Worm (Caenorhabditis elegans) whole organism, early embryonic: ENCODE data around the gene K02D10.3.

ENCODE experiments used
- ceh-36 ChIP-seq: sonication (generic microtip); optimal IDR thresholded peaks from 2 replicates; lab custom pipeline; 2016; ENCODE audit warnings: missing genetic modification characterization, inconsistent platforms, missing compliant biosample characterization
- hmg-4 ChIP-seq: fragments of 200-800 bp; sonication (Bioruptor generic); optimal IDR thresholded peaks from 2 replicates; lab custom pipeline; 2018; ENCODE audit warnings: mild to moderate bottlenecking, missing genetic modification characterization, missing compliant biosample characterization
- hnd-1 ChIP-seq: sonication (generic microtip); optimal IDR thresholded peaks from 2 replicates; lab custom pipeline; 2016; ENCODE audit warnings: missing genetic modification characterization, missing compliant biosample characterization

DNA sequence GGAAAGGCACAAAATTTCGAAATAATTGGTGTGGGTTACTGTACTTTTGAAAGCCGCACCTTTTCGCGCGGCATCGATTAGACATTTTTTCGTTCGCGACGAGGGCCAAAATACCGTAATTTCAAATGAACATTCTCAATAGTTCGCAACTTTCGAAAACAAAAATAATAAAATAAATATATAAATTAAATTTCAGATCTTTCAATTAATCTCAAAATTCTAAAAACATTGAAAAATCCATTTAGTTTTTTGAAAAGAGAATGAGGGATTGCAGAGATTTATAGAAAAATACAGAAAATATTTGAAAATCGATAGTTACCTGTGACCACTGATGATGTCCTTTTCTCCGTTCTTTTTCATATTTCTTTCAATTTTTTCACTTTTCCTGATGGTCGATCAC lies 14.3 kb upstream of the K02D10.3 start, which contains the start of gene K02D10.8:
- no peak for TF ChIP-seq ceh-36
- TF ChIP-seq hnd-1: no peak
- no peak for TF ChIP-seq hmg-4 (GFP tag; lab: Kevin White, UChicago)
